Worm (Caenorhabditis elegans) whole organism, dauer: ENCODE data around the gene nhr-241.

Experiments
- unc-62 ChIP-seq: sonication (generic microtip); optimal IDR thresholded peaks from 2 replicates; lab custom pipeline; 2017; ENCODE audit warnings: missing biosample characterization, missing genetic modification reagents, missing genetic modification characterization

Gene nhr-241

ce11 chrV:18699326-18699725, at the start of gene nhr-241:
Gene nhr-241, plus strand, starts transcription at chrV:18699451.
- no peak for TF ChIP-seq unc-62

ce11 chrV:18650043-18650442, 49.2 kb upstream of the nhr-241 start, which contains the start of gene egas-2:
Gene egas-2, plus strand, starts transcription at chrV:18650343.
- TF ChIP-seq unc-62 = no peak

ce11 chrV:18656363-18656762, 42.9 kb upstream of the nhr-241 start:
- TF ChIP-seq unc-62 = no peak

ce11 chrV:18657391-18657790, 41.9 kb upstream of the nhr-241 start:
- TF ChIP-seq unc-62 = no peak

ce11 chrV:18658914-18659313, 40.3 kb upstream of the nhr-241 start:
- no peak for TF ChIP-seq unc-62

ce11 chrV:18662333-18662732, 36.9 kb upstream of the nhr-241 start:
- TF ChIP-seq unc-62 = no peak

- no peak for TF ChIP-seq unc-62
These were observed 35.2 kb upstream of the nhr-241 start, which contains the start of gene Y69H2.3 for ce11 chrV:18664026-18664425. Gene Y69H2.3, minus strand, starts transcription at chrV:18664126.

- TF ChIP-seq unc-62 = no peak
These were observed 32.1 kb upstream of the nhr-241 start for ce11 chrV:18667179-18667578.

- no peak for TF ChIP-seq unc-62
These were observed 29.2 kb upstream of the nhr-241 start, which contains the start of gene Y69H2.10 for ce11 chrV:18670017-18670416. Gene Y69H2.10, plus strand, starts transcription at chrV:18670317.

ce11 chrV:18671811-18672210, 27.4 kb upstream of the nhr-241 start:
- TF ChIP-seq unc-62 = no peak

- no peak for TF ChIP-seq unc-62
These were observed 24.9 kb upstream of the nhr-241 start for ce11 chrV:18674367-18674766.

ce11 chrV:18684455-18684987, 14.7 kb upstream of the nhr-241 start, which contains the start of gene Y69H2.17:
Gene Y69H2.17, plus strand, starts transcription at chrV:18684937.
- no peak for TF ChIP-seq unc-62

ce11 chrV:18687361-18687760, 11.9 kb upstream of the nhr-241 start:
- TF ChIP-seq unc-62 = no peak

- TF ChIP-seq unc-62 = no peak
These were observed 9.6 kb upstream of the nhr-241 start, which contains the start of the genes ubc-19 and Y69H2.7 for ce11 chrV:18689681-18690080. Gene ubc-19, minus strand, starts transcription at chrV:18689762. Gene Y69H2.7, plus strand, starts transcription at chrV:18689989.

- no peak for TF ChIP-seq unc-62
These were observed 3.8 kb upstream of the nhr-241 start for ce11 chrV:18695469-18695868.

ce11 chrV:18701306-18701705, 2.1 kb downstream of the nhr-241 start, which contains the start of gene Y69H2.9:
Gene Y69H2.9, plus strand, starts transcription at chrV:18701538.
- no peak for TF ChIP-seq unc-62

ce11 chrV:18705319-18706062, 6.2 kb downstream of the nhr-241 start:
- TF ChIP-seq unc-62 = no peak

- TF ChIP-seq unc-62 = no peak
These were observed 6.9 kb downstream of the nhr-241 start, which contains the start of gene Y17D7C.1 for ce11 chrV:18706063-18706620. Gene Y17D7C.1, plus strand, starts transcription at chrV:18706570.
